Worm (Caenorhabditis elegans) whole organism, L1 larva: ENCODE measurements around the gene skr-10.

Experiments used
- C34B4.2 ChIP-seq: sonication (generic microtip); optimal IDR thresholded peaks from 2 replicates; lab custom pipeline; 2017; ENCODE audit warnings: mild to moderate bottlenecking, missing genetic modification characterization, missing compliant biosample characterization
- alr-1 ChIP-seq: fragments of 200-800 bp; sonication (Bioruptor generic); optimal IDR thresholded peaks from 2 replicates; lab custom pipeline; 2018; ENCODE audit warnings: borderline replicate concordance, mild to moderate bottlenecking, missing genetic modification characterization, missing compliant biosample characterization
- aly-2 ChIP-seq: fragments of 150-350 bp; optimal IDR thresholded peaks from 2 replicates; lab custom pipeline; 2014; ENCODE audit warnings: missing biosample characterization, missing genetic modification characterization
- ceh-82 ChIP-seq, 3 experiments: fragments of 150-350 bp in 1 of 3; sonication (generic microtip) in 2 of 3; optimal IDR thresholded peaks; 2 replicates each; lab custom pipeline; 2014 to 2017; ENCODE audit warnings: missing biosample characterization in 3 of 3, missing genetic modification characterization in 3 of 3
- dsc-1 ChIP-seq: sonication (generic microtip); optimal IDR thresholded peaks from 2 replicates; lab custom pipeline; 2016; ENCODE audit warnings: mild to moderate bottlenecking, missing genetic modification characterization, missing compliant biosample characterization
- efl-1 ChIP-seq, 4 experiments: fragments of 150-350 bp; optimal IDR thresholded peaks in 3 of 4; peaks in 1 of 4; 1 replicate in 1 of 4; 2 replicates in 3 of 4; lab custom pipeline; 2014; ENCODE audit warnings: missing biosample characterization in 2 of 4, missing genetic modification characterization in 2 of 4, missing genetic modification reagents in 2 of 4
- efl-3 ChIP-seq: fragments of 200-800 bp; sonication (Bioruptor generic); optimal IDR thresholded peaks from 2 replicates; lab custom pipeline; 2018; ENCODE audit warnings: mild to moderate bottlenecking, missing genetic modification characterization, missing compliant biosample characterization
- egl-13 ChIP-seq: sonication (generic microtip); optimal IDR thresholded peaks from 2 replicates; lab custom pipeline; 2016; ENCODE audit warnings: missing genotype, missing genetic modification reagents, missing genetic modification characterization, missing compliant biosample characterization
- elt-2 ChIP-seq: sonication (generic microtip); optimal IDR thresholded peaks from 2 replicates; lab custom pipeline; 2016; ENCODE audit warnings: missing genetic modification characterization, mild to moderate bottlenecking, inconsistent platforms, missing compliant biosample characterization, missing genetic modification reagents
- fkh-10 ChIP-seq: sonication (generic microtip); optimal IDR thresholded peaks from 2 replicates; lab custom pipeline; 2017; ENCODE audit warnings: missing biosample characterization, missing genetic modification reagents, missing genetic modification characterization
- fkh-8 ChIP-seq: sonication (generic microtip); optimal IDR thresholded peaks from 2 replicates; lab custom pipeline; 2016; ENCODE audit warnings: mild to moderate bottlenecking, missing genetic modification characterization, missing compliant biosample characterization
- grh-1 ChIP-seq: fragments of 200-800 bp; sonication (Bioruptor generic); IDR thresholded peaks from 2 replicates; pipeline ENCODE4 v1.3.6; 2022; ENCODE audit warnings: missing genetic modification reagents, missing genetic modification characterization, missing compliant biosample characterization
- hlh-4 ChIP-seq: sonication (generic microtip); optimal IDR thresholded peaks from 2 replicates; lab custom pipeline; 2016; ENCODE audit warnings: mild to moderate bottlenecking, missing genetic modification characterization, missing compliant biosample characterization
- lin-14 ChIP-seq: fragments of 200-800 bp; sonication (Bioruptor generic); optimal IDR thresholded peaks from 2 replicates; lab custom pipeline; 2018; ENCODE audit warnings: mild to moderate bottlenecking, missing genetic modification characterization, moderate library complexity, missing compliant biosample characterization
- lin-15B ChIP-seq: fragments of 150-350 bp; sonication (generic microtip); optimal IDR thresholded peaks from 3 replicates; lab custom pipeline; 2014; ENCODE audit warnings: missing biosample characterization, missing genetic modification characterization
- lsy-2 ChIP-seq, 2 experiments: fragments of 150-350 bp; optimal IDR thresholded peaks; 2 replicates each; lab custom pipeline; 2014; ENCODE audit warnings: missing biosample characterization in 2 of 2, missing genetic modification characterization in 2 of 2
- mdl-1 ChIP-seq, 2 experiments: fragments of 150-350 bp; optimal IDR thresholded peaks; 2 replicates each; lab custom pipeline; 2014 to 2017; ENCODE audit warnings: missing biosample characterization in 2 of 2, missing genetic modification characterization in 2 of 2, inconsistent platforms in 1 of 2
- nhr-11 ChIP-seq: fragments of 150-350 bp; optimal IDR thresholded peaks from 2 replicates; lab custom pipeline; 2014; ENCODE audit warnings: missing biosample characterization, missing genetic modification characterization
- nhr-19 ChIP-seq: fragments of 200-800 bp; sonication (Bioruptor generic); conservative IDR thresholded peaks from 2 replicates; pipeline ENCODE4 v1.3.6; 2022; ENCODE audit warnings: missing genetic modification characterization, missing compliant biosample characterization
- nhr-20 ChIP-seq: sonication (generic microtip); optimal IDR thresholded peaks from 2 replicates; lab custom pipeline; 2016; ENCODE audit warnings: mild to moderate bottlenecking, missing genetic modification characterization, missing compliant biosample characterization
- nhr-47 ChIP-seq: sonication (generic microtip); optimal IDR thresholded peaks from 2 replicates; lab custom pipeline; 2016; ENCODE audit warnings: mild to moderate bottlenecking, missing genetic modification characterization, moderate library complexity, missing compliant biosample characterization
- nhr-71 ChIP-seq: sonication (generic microtip); optimal IDR thresholded peaks from 2 replicates; lab custom pipeline; 2016; ENCODE audit warnings: mild to moderate bottlenecking, missing genetic modification characterization, moderate library complexity, missing compliant biosample characterization
- nhr-85 ChIP-seq: sonication (generic microtip); peaks from one replicate; lab custom pipeline; 2016; ENCODE audit warnings: missing genetic modification characterization, inconsistent platforms, missing compliant biosample characterization
- pag-3 ChIP-seq: sonication (generic microtip); optimal IDR thresholded peaks from 2 replicates; lab custom pipeline; 2017; ENCODE audit warnings: missing genetic modification characterization, mild to moderate bottlenecking, missing compliant biosample characterization, antibody characterized with exemption, borderline replicate concordance; ENCODE audit not compliant: insufficient read depth
- pqm-1 ChIP-seq: sonication (generic microtip); optimal IDR thresholded peaks from 3 replicates; lab custom pipeline; 2017; ENCODE audit warnings: missing biosample characterization, missing genetic modification characterization
- rnt-1 ChIP-seq: sonication (generic microtip); optimal IDR thresholded peaks from 2 replicates; lab custom pipeline; 2016; ENCODE audit warnings: mild to moderate bottlenecking, missing genetic modification characterization, moderate library complexity, missing compliant biosample characterization
- snpc-4 ChIP-seq: fragments of 150-350 bp; optimal IDR thresholded peaks from 2 replicates; lab custom pipeline; 2014; ENCODE audit warnings: missing biosample characterization, missing genetic modification characterization
- tbx-2 ChIP-seq: sonication (generic microtip); optimal IDR thresholded peaks from 2 replicates; lab custom pipeline; 2016; ENCODE audit warnings: missing genetic modification characterization, missing compliant biosample characterization
- tlp-1 ChIP-seq: fragments of 150-350 bp; optimal IDR thresholded peaks from 2 replicates; lab custom pipeline; 2014; ENCODE audit warnings: missing biosample characterization, missing genetic modification characterization
- unc-86 ChIP-seq: sonication (generic microtip); optimal IDR thresholded peaks from 2 replicates; lab custom pipeline; 2016; ENCODE audit warnings: missing genetic modification characterization, missing compliant biosample characterization
- ztf-11 ChIP-seq, 2 experiments: sonication (generic microtip); optimal IDR thresholded peaks; 2 replicates each; lab custom pipeline; 2016 to 2017; ENCODE audit warnings: missing genetic modification characterization in 2 of 2, missing biosample characterization in 1 of 2, missing compliant biosample characterization in 1 of 2

Gene skr-10

DNA sequence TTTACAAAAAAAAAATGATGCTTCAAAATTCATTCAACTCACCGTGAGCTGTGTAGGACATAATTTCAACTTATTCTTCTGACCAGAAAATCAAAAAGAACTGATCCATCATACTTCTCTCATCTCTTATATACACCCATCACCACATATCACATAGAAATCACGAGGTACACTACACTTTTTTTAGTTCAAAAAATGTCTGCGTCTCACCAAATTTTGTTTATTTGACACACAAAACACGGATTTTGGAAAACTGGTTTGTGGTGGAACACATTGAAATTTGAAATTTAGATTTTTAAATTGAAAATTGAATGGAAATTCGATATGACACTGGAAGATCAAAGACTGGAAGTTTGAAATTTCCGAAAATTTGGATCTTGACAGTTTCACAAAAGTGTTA lies 45.5 kb upstream of the skr-10 start, which contains the start of gene Y105C5B.5 (continued):
- 0 out of 2 replicates have a peak, but pooled peaks have one; percentile 27 for TF ChIP-seq nhr-19 (GFP tag; lab: Robert Waterston, UW)
- peak; percentile 85 for TF ChIP-seq grh-1 (GFP tag; lab: Robert Waterston, UW)
- peak in 1 of 2 experiments; percentile 2 for TF ChIP-seq efl-1 (optimal IDR thresholded peaks at IDR 0.05; lab: Kevin White, UChicago)
- no peak for TF ChIP-seq efl-1 (GFP tag; optimal IDR thresholded peaks at IDR 0.05 in 1 of 2; lab: Kevin White, UChicago)
- peak; percentile 91 for TF ChIP-seq nhr-20 (tag; lab: Kevin White, UChicago)
- TF ChIP-seq, all 84 proteins: peak for 14

DNA sequence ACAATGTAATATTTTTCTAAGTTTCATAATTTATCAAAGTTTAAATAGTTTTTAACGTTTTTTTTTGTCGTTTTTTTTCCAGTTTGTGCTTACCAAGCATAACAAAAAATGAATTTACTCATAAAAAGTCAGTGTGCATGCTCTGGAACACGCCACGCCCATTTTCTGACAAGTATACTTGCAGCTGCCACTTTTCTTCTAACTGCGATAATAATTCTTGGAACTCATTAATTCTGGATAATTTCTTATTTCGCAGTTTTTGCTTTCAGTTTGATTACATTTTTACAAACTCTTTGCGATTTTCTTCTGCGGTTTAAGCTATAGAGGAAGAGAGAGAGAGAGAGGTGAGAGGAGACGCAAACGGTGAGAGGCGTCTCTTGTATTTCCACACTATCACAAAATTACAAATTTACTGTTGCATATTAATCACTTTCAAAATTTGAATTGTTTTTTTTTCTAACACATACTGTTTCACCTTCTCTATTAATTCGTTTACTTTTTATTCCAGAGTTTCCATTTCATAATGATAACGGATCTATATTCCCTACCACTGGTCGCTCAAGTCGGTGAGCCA lies 40.5 kb upstream of the skr-10 start, which contains the start of gene srv-15:
Gene srv-15 (plus strand): TSS at position 524 of the 574 bp plus-strand sequence.
- TF ChIP-seq nhr-11 (tag; lab: Kevin White, UChicago) (no peak), nhr-71 (tag; lab: Kevin White, UChicago) (peak; percentile 39), nhr-85 (tag; lab: Kevin White, UChicago) (no peak), fkh-8 (peak; percentile 25), nhr-47 (tag; lab: Kevin White, UChicago) (peak; percentile 29), hlh-4 (peak; percentile 76)

DNA sequence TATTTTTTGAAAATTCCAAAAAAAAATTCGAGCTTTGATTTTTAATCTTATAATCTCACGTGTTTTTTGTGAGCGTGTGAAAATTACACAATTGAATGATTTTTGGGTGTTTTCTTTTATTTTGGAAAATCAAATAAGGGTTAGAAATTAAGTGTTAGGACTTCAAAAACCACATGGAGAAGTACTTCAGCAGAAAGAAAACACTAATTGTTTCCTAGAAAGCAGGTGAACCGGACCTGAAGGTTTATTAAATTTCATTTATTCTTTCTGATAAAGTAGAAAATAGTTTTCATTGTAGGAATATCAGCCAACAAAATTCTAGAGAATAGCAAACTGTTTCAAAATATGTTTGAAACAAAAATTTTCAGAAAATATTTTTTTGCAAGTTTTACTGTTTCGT lies 38.4 kb upstream of the skr-10 start:
- TF ChIP-seq lin-14 (GFP tag; lab: Kevin White, UChicago) (no peak), egl-13 (no peak), nhr-11 (tag; lab: Kevin White, UChicago) (no peak), ceh-82 (tag; optimal IDR thresholded peaks at IDR 0.05; lab: Kevin White, UChicago) (no peak), dsc-1 (tag; lab: Kevin White, UChicago) (no peak), aly-2 (tag; lab: Kevin White, UChicago) (no peak), nhr-47 (tag; lab: Kevin White, UChicago) (peak; percentile 33), mdl-1 (tag; optimal IDR thresholded peaks at IDR 0.05; lab: Kevin White, UChicago) (no peak), fkh-8 (peak; percentile 69), hlh-4 (peak; percentile 75), lsy-2 (tag; optimal IDR thresholded peaks at IDR 0.05; lab: Kevin White, UChicago) (no peak), grh-1 (GFP tag; lab: Robert Waterston, UW) (no peak), nhr-71 (tag; lab: Kevin White, UChicago) (peak; percentile 29), nhr-85 (tag; lab: Kevin White, UChicago) (no peak), ztf-11 (tag; optimal IDR thresholded peaks at IDR 0.05; lab: Kevin White, UChicago) (no peak), lin-15B (tag; lab: Kevin White, UChicago) (no peak), efl-1 (optimal IDR thresholded peaks at IDR 0.05; lab: Kevin White, UChicago) (no peak), efl-1 (GFP tag; optimal IDR thresholded peaks at IDR 0.05 in 1 of 2; lab: Kevin White, UChicago) (peak in 1 of 2 experiments; percentile 40), tbx-2 (tag; lab: Kevin White, UChicago) (no peak), unc-86 (tag; lab: Kevin White, UChicago) (no peak)

DNA sequence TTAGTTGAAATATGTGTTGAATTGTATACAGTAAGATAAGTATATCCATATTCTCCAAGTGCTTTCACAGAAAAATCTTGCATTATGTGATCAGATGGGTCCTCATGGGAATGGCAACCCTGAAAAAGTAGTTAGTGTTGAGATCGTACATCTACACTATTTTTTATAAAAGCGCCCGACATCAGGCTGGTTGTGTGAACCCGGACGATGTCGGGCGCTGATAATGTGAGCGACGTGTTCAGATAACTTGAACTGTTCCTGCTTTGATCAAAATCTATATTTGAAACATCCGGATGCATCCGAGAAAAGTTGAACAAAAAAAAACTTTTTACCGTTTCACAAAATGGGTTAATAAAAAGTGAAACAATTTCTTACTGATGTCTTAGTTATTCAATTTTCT lies 31.5 kb upstream of the skr-10 start:
- TF ChIP-seq rnt-1 (tag; lab: Kevin White, UChicago), result no peak
- TF ChIP-seq efl-3, result no peak
- TF ChIP-seq C34B4.2 (tag; lab: Kevin White, UChicago), result no peak
- TF ChIP-seq pag-3 (tag; lab: Kevin White, UChicago), result no peak
- TF ChIP-seq fkh-10 (GFP tag; lab: Kevin White, UChicago), result no peak
- no peak for TF ChIP-seq pqm-1 (tag; lab: Kevin White, UChicago)
- TF ChIP-seq tlp-1, result no peak
- TF ChIP-seq snpc-4 (tag; lab: Kevin White, UChicago), result no peak
- TF ChIP-seq, all 84 proteins: peak for 0

DNA sequence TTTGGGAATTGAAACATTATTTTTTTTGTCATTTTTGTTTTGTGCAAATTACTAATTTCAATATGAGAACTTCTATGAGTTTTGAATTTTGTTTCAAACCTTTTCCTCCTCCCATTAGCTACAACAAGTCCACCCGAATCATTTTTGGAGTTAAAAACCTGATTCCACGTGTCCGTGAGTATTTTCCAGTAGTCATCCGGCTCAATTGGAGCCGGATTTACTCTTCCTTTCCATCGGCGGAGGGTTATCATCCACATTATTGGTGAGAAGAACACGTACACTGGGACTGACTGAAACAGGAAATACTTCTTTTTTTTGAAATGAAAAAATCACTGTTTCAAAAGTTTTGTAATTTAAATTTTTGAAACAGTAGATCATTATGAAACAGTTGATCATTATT lies 23.6 kb upstream of the skr-10 start:
- TF ChIP-seq efl-1 (optimal IDR thresholded peaks at IDR 0.05; lab: Kevin White, UChicago), result no peak
- TF ChIP-seq efl-1 (GFP tag; optimal IDR thresholded peaks at IDR 0.05 in 1 of 2; lab: Kevin White, UChicago), result peak in 1 of 2 experiments; percentile 5
- no peak for TF ChIP-seq alr-1 (tag; lab: Kevin White, UChicago)
- TF ChIP-seq elt-2 (tag; lab: Kevin White, UChicago), result no peak
